Worm (Caenorhabditis elegans) whole organism, L3 larva: ENCODE data around the gene vha-13.

Experiments used
- ceh-82 ChIP-seq: fragments of 150-350 bp; optimal IDR thresholded peaks from 2 replicates; lab custom pipeline; 2014; ENCODE audit warnings: missing biosample characterization, missing genetic modification characterization
- egl-27 ChIP-seq: sonication (generic microtip); optimal IDR thresholded peaks from 4 replicates; lab custom pipeline; 2017; ENCODE audit warnings: missing biosample characterization, missing genetic modification reagents, missing genetic modification characterization
- mdl-1 ChIP-seq: fragments of 150-350 bp; optimal IDR thresholded peaks from 2 replicates; lab custom pipeline; 2014; ENCODE audit warnings: missing biosample characterization, missing genetic modification characterization
- sea-2 ChIP-seq: fragments of 150-350 bp; sonication (generic microtip); optimal IDR thresholded peaks from 4 replicates; lab custom pipeline; 2014; ENCODE audit warnings: missing biosample characterization, missing genetic modification reagents, missing genetic modification characterization
- snpc-4 ChIP-seq: fragments of 150-350 bp; optimal IDR thresholded peaks from 2 replicates; lab custom pipeline; 2014; ENCODE audit warnings: missing biosample characterization, missing genetic modification characterization
- unc-39 ChIP-seq: sonication (generic microtip); optimal IDR thresholded peaks from 4 replicates; lab custom pipeline; 2017; ENCODE audit warnings: missing biosample characterization, missing genetic modification characterization

ce11 chrV:14368272-14369052 lies 17.0 kb downstream of the vha-13 start:
- TF ChIP-seq egl-27: no peak
- no peak for TF ChIP-seq sea-2 (GFP tag; lab: Kevin White, UChicago)
- TF ChIP-seq snpc-4: peak; percentile 49
- TF ChIP-seq ceh-82 (tag; lab: Kevin White, UChicago): no peak
- no peak for TF ChIP-seq mdl-1 (tag; lab: Kevin White, UChicago)
- no peak for TF ChIP-seq unc-39 (tag; lab: Kevin White, UChicago)
